Worm (Caenorhabditis elegans): ENCODE data around the gene F17E9.18.

The F17E9.18 gene

ce11 chrIV:8359716-8360407 lies 12.9 kb upstream of the F17E9.18 start, which contains the start of gene D2096.5:
Gene D2096.5 (minus strand): TSS chrIV:8359766.
- TF ChIP-seq pha-2 (tag; optimal IDR thresholded peaks at IDR 0.05) = no peak
- TF ChIP-seq C38D4.7 (GFP tag; optimal IDR thresholded peaks at IDR 0.05) = no peak
- TF ChIP-seq nhr-11 (tag; optimal IDR thresholded peaks at IDR 0.05) = no peak
- peak; percentile 88 for TF ChIP-seq unc-42 (tag; optimal IDR thresholded peaks at IDR 0.05)
- TF ChIP-seq pag-3 (tag; optimal IDR thresholded peaks at IDR 0.05; ENCODE audit: borderline replicate concordance) = no peak
- TF ChIP-seq ceh-14 (tag; optimal IDR thresholded peaks at IDR 0.05) = peak; percentile 61
- no peak for TF ChIP-seq zip-5 (tag; optimal IDR thresholded peaks at IDR 0.05)
- no peak for TF ChIP-seq pros-1 (tag; optimal IDR thresholded peaks at IDR 0.05)
- TF ChIP-seq ref-2 (tag; optimal IDR thresholded peaks at IDR 0.05) = no peak
- no peak for TF ChIP-seq tbx-7 (tag; optimal IDR thresholded peaks at IDR 0.05)
- peak; percentile 27; the same call in 1 of the 2 replicates for TF ChIP-seq sox-2 (GFP tag; IDR thresholded peaks at IDR 0.05)
- no peak for TF ChIP-seq ceh-34 (tag; optimal IDR thresholded peaks at IDR 0.05)
- no peak for TF ChIP-seq lin-11 (tag; optimal IDR thresholded peaks at IDR 0.05)
- no peak for TF ChIP-seq dmd-4 (tag; optimal IDR thresholded peaks at IDR 0.05; ENCODE audit: borderline replicate concordance)
- no peak for TF ChIP-seq Y22D7AL.16 (tag; optimal IDR thresholded peaks at IDR 0.05)
- TF ChIP-seq fkh-6 (tag; optimal IDR thresholded peaks at IDR 0.05) = no peak

- no peak for TF ChIP-seq pag-3 (tag; optimal IDR thresholded peaks at IDR 0.05; ENCODE audit: borderline replicate concordance)
- TF ChIP-seq nhr-11 (tag; optimal IDR thresholded peaks at IDR 0.05) = no peak
- TF ChIP-seq hlh-15 (tag; optimal IDR thresholded peaks at IDR 0.05) = no peak
- no peak for TF ChIP-seq gmeb-2 (tag; optimal IDR thresholded peaks at IDR 0.05)
- TF ChIP-seq ceh-19 (GFP tag; optimal IDR thresholded peaks at IDR 0.05) = no peak
- TF ChIP-seq ceh-9 (tag; optimal IDR thresholded peaks at IDR 0.05) = no peak
- TF ChIP-seq mec-3 (tag; optimal IDR thresholded peaks at IDR 0.05; ENCODE audit: borderline replicate concordance) = no peak
- no peak for TF ChIP-seq ceh-22 (tag; optimal IDR thresholded peaks at IDR 0.05)
- TF ChIP-seq pha-4 (tag; optimal IDR thresholded peaks at IDR 0.05) = no peak
- no peak for TF ChIP-seq C08G9.2 (tag; optimal IDR thresholded peaks at IDR 0.05)
- no peak for TF ChIP-seq pha-2 (tag; optimal IDR thresholded peaks at IDR 0.05)
- no peak for TF ChIP-seq nfya-1 (tag; optimal IDR thresholded peaks at IDR 0.05)
- no peak for TF ChIP-seq ref-2 (tag; optimal IDR thresholded peaks at IDR 0.05)
- no peak for TF ChIP-seq sox-4 (tag; optimal IDR thresholded peaks at IDR 0.05)
These were observed 11.5 kb upstream of the F17E9.18 start, which contains the start of gene D2096.13 for ce11 chrIV:8358492-8358891. Gene D2096.13 (minus strand): TSS chrIV:8358592.

- TF ChIP-seq tbx-7 (tag; optimal IDR thresholded peaks at IDR 0.05) = no peak
- TF ChIP-seq ceh-22 (tag; optimal IDR thresholded peaks at IDR 0.05) = no peak
- no peak for TF ChIP-seq nfya-1 (tag; optimal IDR thresholded peaks at IDR 0.05)
- peak; percentile 64 for TF ChIP-seq elt-4 (tag; optimal IDR thresholded peaks at IDR 0.05)
- TF ChIP-seq ceh-18 (tag; optimal IDR thresholded peaks at IDR 0.05) = no peak
- no peak for TF ChIP-seq ets-4 (tag; optimal IDR thresholded peaks at IDR 0.05)
These were observed 10.3 kb upstream of the F17E9.18 start for ce11 chrIV:8357299-8357698.

ce11 chrIV:8355592-8355991 lies 8.6 kb upstream of the F17E9.18 start, which contains the start of the genes F17E9.2 and col-116:
Gene F17E9.2 (plus strand): TSS chrIV:8355892.
Gene col-116 (plus strand): TSS chrIV:8355906.
- TF ChIP-seq zip-5 (tag; optimal IDR thresholded peaks at IDR 0.05) (no peak), tbx-2 (tag; optimal IDR thresholded peaks at IDR 0.05) (no peak), pros-1 (tag; optimal IDR thresholded peaks at IDR 0.05) (no peak), elt-4 (tag; optimal IDR thresholded peaks at IDR 0.05) (no peak), ahr-1 (tag; optimal IDR thresholded peaks at IDR 0.05) (no peak), lin-11 (tag; optimal IDR thresholded peaks at IDR 0.05) (no peak), pqm-1 (tag; optimal IDR thresholded peaks at IDR 0.05) (no peak), madf-2 (tag; optimal IDR thresholded peaks at IDR 0.05) (no peak), unc-86 (tag; optimal IDR thresholded peaks at IDR 0.05) (no peak), syd-9 (tag; optimal IDR thresholded peaks at IDR 0.05) (no peak)

Measured in whole organism, late embryonic.